Fruit fly (Drosophila melanogaster) whole organism, embryonic: ENCODE data around the gene CG3294.
A peak's percentile ranks its signal among the peaks of the same experiment; 100 is the strongest.

Source experiments
- ATbp ChIP-seq: fragments of 200-800 bp; sonication (Bioruptor generic); optimal IDR thresholded peaks from 2 replicates; lab custom pipeline; 2017; ENCODE audit warnings: missing biosample characterization, mild to moderate bottlenecking, missing genetic modification characterization, missing genetic modification reagents
- Atf3 ChIP-seq: fragments of 200-800 bp; sonication (Bioruptor generic); optimal IDR thresholded peaks from 3 replicates; lab custom pipeline; 2016; ENCODE audit warnings: missing biosample characterization, missing genetic modification characterization
- B-H1 ChIP-seq: fragments of 200-800 bp; sonication (Bioruptor generic); IDR thresholded peaks from 3 replicates; pipeline ENCODE4 v1.3.6; 2022; ENCODE audit warnings: missing biosample characterization, missing genetic modification characterization
- B-H2 ChIP-seq: fragments of 200-800 bp; sonication (Bioruptor generic); optimal IDR thresholded peaks from 2 replicates; lab custom pipeline; 2018; ENCODE audit warnings: missing biosample characterization, mild to moderate bottlenecking, missing genetic modification characterization
- C15 ChIP-seq: fragments of 200-800 bp; sonication (Bioruptor generic); IDR thresholded peaks from 3 replicates; pipeline ENCODE4 v1.3.6; 2022; ENCODE audit warnings: missing biosample characterization, missing genetic modification characterization
- CG10959 ChIP-seq: fragments of 200-800 bp; sonication (Bioruptor generic); IDR thresholded peaks from 2 replicates; pipeline ENCODE4 v1.3.6; 2022; ENCODE audit warnings: missing biosample characterization, missing genetic modification characterization
- CG11723 ChIP-seq: fragments of 200-800 bp; sonication (Bioruptor generic); optimal IDR thresholded peaks from 2 replicates; lab custom pipeline; 2017; ENCODE audit warnings: missing biosample characterization, mild to moderate bottlenecking, missing genetic modification characterization
- CG12104 ChIP-seq: fragments of 200-800 bp; sonication (Bioruptor generic); optimal IDR thresholded peaks from 3 replicates; lab custom pipeline; 2016; ENCODE audit warnings: missing biosample characterization, missing genetic modification characterization
- CG13296 ChIP-seq: fragments of 200-800 bp; sonication (Bioruptor generic); optimal IDR thresholded peaks from 3 replicates; lab custom pipeline; 2018; ENCODE audit warnings: missing biosample characterization, mild to moderate bottlenecking, missing genetic modification characterization
- CG14710 ChIP-seq: fragments of 200-800 bp; sonication (Bioruptor generic); optimal IDR thresholded peaks from 3 replicates; lab custom pipeline; 2019; ENCODE audit warnings: missing biosample characterization, mild to moderate bottlenecking, missing genetic modification characterization, moderate library complexity
- CG15269 ChIP-seq: fragments of 200-800 bp; sonication (Bioruptor generic); optimal IDR thresholded peaks from 2 replicates; lab custom pipeline; 2018; ENCODE audit warnings: missing biosample characterization, mild to moderate bottlenecking, missing genetic modification characterization, moderate library complexity
- CG15514 ChIP-seq: fragments of 200-800 bp; sonication (Bioruptor generic); optimal IDR thresholded peaks from 3 replicates; lab custom pipeline; 2017; ENCODE audit warnings: missing biosample characterization, missing genetic modification characterization, mild to moderate bottlenecking, moderate library complexity, missing genetic modification reagents
- CG15601 ChIP-seq: fragments of 200-800 bp; sonication (Bioruptor generic); optimal IDR thresholded peaks from 3 replicates; lab custom pipeline; 2019; ENCODE audit warnings: missing biosample characterization, mild to moderate bottlenecking, missing genetic modification characterization, moderate library complexity
- CG17802 ChIP-seq: fragments of 200-800 bp; sonication (Bioruptor generic); optimal IDR thresholded peaks from 2 replicates; lab custom pipeline; 2018; ENCODE audit warnings: missing biosample characterization, mild to moderate bottlenecking, missing genetic modification characterization, moderate library complexity
- CG18764 ChIP-seq: fragments of 200-800 bp; sonication (Bioruptor generic); optimal IDR thresholded peaks from 3 replicates; lab custom pipeline; 2016; ENCODE audit warnings: missing biosample characterization, missing genetic modification characterization
- CG2202 ChIP-seq: fragments of 200-800 bp; sonication (Bioruptor generic); optimal IDR thresholded peaks from 2 replicates; lab custom pipeline; 2018; ENCODE audit warnings: missing biosample characterization, mild to moderate bottlenecking, missing genetic modification characterization
- CG4424 ChIP-seq: fragments of 200-800 bp; sonication (Bioruptor generic); optimal IDR thresholded peaks from 3 replicates; lab custom pipeline; 2016; ENCODE audit warnings: missing biosample characterization, missing genetic modification characterization
- CG4707 ChIP-seq: fragments of 200-800 bp; sonication (Bioruptor generic); optimal IDR thresholded peaks from 2 replicates; lab custom pipeline; 2018; ENCODE audit warnings: missing biosample characterization, mild to moderate bottlenecking, missing genetic modification characterization, moderate library complexity
- CG6683 ChIP-seq: fragments of 200-800 bp; sonication (Bioruptor generic); optimal IDR thresholded peaks from 2 replicates; lab custom pipeline; 2017; ENCODE audit warnings: missing biosample characterization, mild to moderate bottlenecking, missing genetic modification characterization, missing genetic modification reagents
- CG7928 ChIP-seq: fragments of 200-800 bp; sonication (Bioruptor generic); optimal IDR thresholded peaks from 2 replicates; lab custom pipeline; 2017; ENCODE audit warnings: missing biosample characterization, mild to moderate bottlenecking, missing genetic modification characterization
- CG9609 ChIP-seq: fragments of 200-800 bp; sonication (Bioruptor generic); optimal IDR thresholded peaks from 3 replicates; lab custom pipeline; 2016; ENCODE audit warnings: missing biosample characterization, missing genetic modification characterization
- CG9727 ChIP-seq: fragments of 200-800 bp; sonication (Bioruptor generic); optimal IDR thresholded peaks from 3 replicates; lab custom pipeline; 2017; ENCODE audit warnings: missing biosample characterization, mild to moderate bottlenecking, missing genetic modification characterization
- Camta ChIP-seq: fragments of 200-800 bp; sonication (Bioruptor generic); optimal IDR thresholded peaks from 2 replicates; lab custom pipeline; 2016; ENCODE audit warnings: missing biosample characterization, missing genetic modification characterization
- Dp ChIP-seq: fragments of 200-800 bp; sonication (Bioruptor generic); optimal IDR thresholded peaks from 2 replicates; lab custom pipeline; 2018; ENCODE audit warnings: missing biosample characterization, mild to moderate bottlenecking, missing genetic modification characterization, moderate library complexity
- Fer1 ChIP-seq: fragments of 200-800 bp; sonication (Bioruptor generic); optimal IDR thresholded peaks from 2 replicates; lab custom pipeline; 2017; ENCODE audit warnings: missing biosample characterization, mild to moderate bottlenecking, missing genetic modification characterization
- H2.0 ChIP-seq: fragments of 200-800 bp; sonication (Bioruptor generic); IDR thresholded peaks from 2 replicates; pipeline ENCODE4 v1.3.6; 2022; ENCODE audit warnings: missing biosample characterization, missing genetic modification characterization
- HmgZ ChIP-seq: fragments of 200-800 bp; sonication (Bioruptor generic); optimal IDR thresholded peaks from 2 replicates; lab custom pipeline; 2018; ENCODE audit warnings: missing biosample characterization, mild to moderate bottlenecking, missing genetic modification characterization
- Hmx ChIP-seq: fragments of 200-800 bp; sonication (Bioruptor generic); optimal IDR thresholded peaks from 2 replicates; lab custom pipeline; 2016; ENCODE audit warnings: missing biosample characterization, missing genetic modification characterization
- Myb ChIP-seq: fragments of 200-800 bp; sonication (Bioruptor generic); optimal IDR thresholded peaks from 2 replicates; lab custom pipeline; 2016; ENCODE audit warnings: missing biosample characterization, missing genetic modification characterization
- NK7.1 ChIP-seq: fragments of 200-800 bp; sonication (Bioruptor generic); optimal IDR thresholded peaks from 3 replicates; lab custom pipeline; 2016; ENCODE audit warnings: missing biosample characterization, missing genetic modification characterization
- Ravus ChIP-seq: fragments of 200-800 bp; sonication (Bioruptor generic); IDR thresholded peaks from 2 replicates; pipeline ENCODE4 v1.3.6; 2022; ENCODE audit warnings: missing biosample characterization, missing genetic modification characterization
- Rx ChIP-seq: fragments of 200-800 bp; sonication (Bioruptor generic); IDR thresholded peaks from 2 replicates; pipeline ENCODE4 v1.3.6; 2022; ENCODE audit warnings: missing biosample characterization, missing genetic modification characterization
- Trl ChIP-seq, 3 experiments: fragments of >200 bp in 2 of 3; fragments of 200-800 bp in 1 of 3; sonication (Bioruptor generic) in 1 of 3; optimal IDR thresholded peaks; 2 replicates in 1 of 3; 3 replicates in 2 of 3; lab custom pipeline; 2016 to 2017; ENCODE audit warnings: missing biosample characterization in 1 of 3, missing genetic modification characterization in 1 of 3
- Vsx1 ChIP-seq: fragments of 200-800 bp; sonication (Bioruptor generic); optimal IDR thresholded peaks from 2 replicates; lab custom pipeline; 2017; ENCODE audit warnings: missing biosample characterization, mild to moderate bottlenecking, missing genetic modification characterization, missing genetic modification reagents
- bigmax ChIP-seq: fragments of 200-800 bp; sonication (Bioruptor generic); optimal IDR thresholded peaks from 2 replicates; lab custom pipeline; 2018; ENCODE audit warnings: missing biosample characterization, mild to moderate bottlenecking, missing genetic modification characterization
- caup ChIP-seq: fragments of 200-800 bp; sonication (Bioruptor generic); optimal IDR thresholded peaks from 3 replicates; lab custom pipeline; 2017; ENCODE audit warnings: missing biosample characterization, mild to moderate bottlenecking, missing genetic modification characterization, moderate library complexity; ENCODE audit not compliant: severe bottlenecking
- disco-r ChIP-seq: fragments of 200-800 bp; sonication (Bioruptor generic); optimal IDR thresholded peaks from 2 replicates; lab custom pipeline; 2016; ENCODE audit warnings: missing biosample characterization, missing genetic modification characterization
- exex ChIP-seq: fragments of 200-800 bp; sonication (Bioruptor generic); optimal IDR thresholded peaks from 4 replicates; lab custom pipeline; 2018; ENCODE audit warnings: missing biosample characterization, mild to moderate bottlenecking, missing genetic modification characterization, moderate library complexity
- gce ChIP-seq: fragments of 200-800 bp; sonication (Bioruptor generic); IDR thresholded peaks from 3 replicates; pipeline ENCODE4 v1.3.6; 2022; ENCODE audit warnings: missing biosample characterization, missing genetic modification characterization
- gsb-n ChIP-seq: fragments of 200-800 bp; sonication (Bioruptor generic); optimal IDR thresholded peaks from 3 replicates; lab custom pipeline; 2018; ENCODE audit warnings: missing biosample characterization, mild to moderate bottlenecking, missing genetic modification characterization
- lbe ChIP-seq: fragments of 200-800 bp; sonication (Bioruptor generic); optimal IDR thresholded peaks from 2 replicates; lab custom pipeline; 2016; ENCODE audit warnings: missing biosample characterization, mild to moderate bottlenecking, missing genetic modification characterization
- mirr ChIP-seq: fragments of 200-800 bp; sonication (Bioruptor generic); optimal IDR thresholded peaks from 3 replicates; lab custom pipeline; 2018; ENCODE audit warnings: missing biosample characterization, mild to moderate bottlenecking, missing genetic modification characterization
- nom ChIP-seq: fragments of 200-800 bp; sonication (Bioruptor generic); optimal IDR thresholded peaks from 2 replicates; lab custom pipeline; 2017; ENCODE audit warnings: missing biosample characterization, missing genetic modification characterization, mild to moderate bottlenecking, moderate library complexity, missing genetic modification reagents
- p53 ChIP-seq: fragments of 200-800 bp; sonication (Bioruptor generic); optimal IDR thresholded peaks from 2 replicates; lab custom pipeline; 2016; ENCODE audit warnings: missing biosample characterization, missing genetic modification characterization
- sc ChIP-seq, 3 experiments: fragments of >200 bp in 2 of 3; fragments of 200-800 bp in 1 of 3; sonication (Bioruptor generic) in 1 of 3; optimal IDR thresholded peaks; 2 replicates in 2 of 3; 3 replicates in 1 of 3; lab custom pipeline; 2017; ENCODE audit warnings: mild to moderate bottlenecking in 1 of 3, missing biosample characterization in 1 of 3, missing genetic modification characterization in 1 of 3, missing genetic modification reagents in 1 of 3
- sens ChIP-seq: fragments of 200-800 bp; sonication (Bioruptor generic); peaks from one replicate; lab custom pipeline; 2016; ENCODE audit warnings: missing biosample characterization, missing genetic modification characterization
- sob ChIP-seq: fragments of 200-800 bp; sonication (Bioruptor generic); IDR thresholded peaks from 2 replicates; pipeline ENCODE4 v1.3.6; 2022; ENCODE audit warnings: missing biosample characterization, missing genetic modification characterization
- sug ChIP-seq: fragments of 200-800 bp; optimal IDR thresholded peaks from 2 replicates; lab custom pipeline; 2019; ENCODE audit warnings: missing biosample characterization, mild to moderate bottlenecking, missing genetic modification characterization, moderate library complexity
- tio ChIP-seq: fragments of 200-800 bp; sonication (Bioruptor generic); optimal IDR thresholded peaks from 2 replicates; lab custom pipeline; 2017; ENCODE audit warnings: missing biosample characterization, missing genetic modification characterization, inconsistent platforms
- zen ChIP-seq: fragments of 200-800 bp; sonication (Bioruptor generic); optimal IDR thresholded peaks from 3 replicates; lab custom pipeline; 2018; ENCODE audit warnings: missing biosample characterization, mild to moderate bottlenecking, missing genetic modification characterization, moderate library complexity

CG3294 gene

DNA sequence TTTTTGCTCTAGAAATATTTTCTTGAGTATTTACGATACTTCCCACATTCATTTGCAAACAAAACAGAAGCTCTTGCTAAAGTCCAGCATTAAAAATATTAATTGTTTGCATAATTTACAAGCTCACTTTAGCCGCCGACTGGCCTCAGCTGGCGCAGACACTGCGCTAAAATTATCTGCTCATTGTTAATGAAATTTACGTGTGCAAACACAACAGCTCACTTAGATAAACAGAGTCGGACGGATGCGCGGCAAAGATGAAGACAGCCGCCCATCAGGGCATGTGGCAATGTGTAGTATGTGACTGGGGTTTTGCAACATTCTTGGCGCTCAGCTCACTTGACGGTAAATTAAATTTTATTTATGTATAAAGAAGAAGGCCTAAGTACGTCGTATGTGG is 34.7 kb downstream of the CG3294 start (continued):
- TF ChIP-seq bigmax (GFP tag; lab: Kevin White, UChicago) (no peak), Dp (GFP tag; lab: Kevin White, UChicago) (no peak), CG4707 (GFP tag; lab: Kevin White, UChicago) (no peak), gce (no peak), H2.0 (no peak), Rx (GFP tag; lab: Robert Waterston, UW) (no peak), disco-r (GFP tag; lab: Kevin White, UChicago) (no peak), gsb-n (no peak), exex (tag; lab: Kevin White, UChicago) (peak; percentile 24), Camta (GFP tag; lab: Kevin White, UChicago) (no peak), lbe (GFP tag; lab: Kevin White, UChicago) (no peak), nom (GFP tag; lab: Kevin White, UChicago) (no peak), Trl (optimal IDR thresholded peaks at IDR 0.05; lab: Kevin White, UChicago) (no peak), Trl (GFP tag; optimal IDR thresholded peaks at IDR 0.05; lab: Kevin White, UChicago) (no peak), sc (optimal IDR thresholded peaks at IDR 0.05; lab: Kevin White, UChicago) (no peak), sc (GFP tag; optimal IDR thresholded peaks at IDR 0.05; lab: Kevin White, UChicago) (no peak), CG9609 (no peak), CG15514 (GFP tag; lab: Kevin White, UChicago) (peak; percentile 42), Fer1 (peak; percentile 69), sens (GFP tag; lab: Kevin White, UChicago) (peak; percentile 74), B-H1 (GFP tag; lab: Robert Waterston, UW) (no peak), CG13296 (GFP tag; lab: Kevin White, UChicago) (peak; percentile 77), CG15269 (tag; lab: Kevin White, UChicago) (peak; percentile 3), CG17802 (tag; lab: Kevin White, UChicago) (no peak), CG2202 (tag; lab: Kevin White, UChicago) (no peak), CG10959 (GFP tag; lab: Robert Waterston, UW) (no peak), CG6683 (GFP tag; lab: Kevin White, UChicago) (peak; percentile 6), Hmx (GFP tag; lab: Kevin White, UChicago) (no peak), HmgZ (tag; lab: Kevin White, UChicago) (peak; percentile 26), CG15601 (tag; lab: Kevin White, UChicago) (no peak), p53 (GFP tag; lab: Kevin White, UChicago) (no peak), Myb (GFP tag; lab: Kevin White, UChicago) (no peak), Atf3 (GFP tag; lab: Kevin White, UChicago) (no peak), CG14710 (tag; lab: Kevin White, UChicago) (no peak), tio (GFP tag; lab: Kevin White, UChicago) (no peak), CG11723 (GFP tag; lab: Kevin White, UChicago) (no peak), B-H2 (GFP tag; lab: Kevin White, UChicago) (peak; percentile 55), Ravus (no peak), CG9727 (GFP tag; lab: Kevin White, UChicago) (peak; percentile 6), ATbp (GFP tag; lab: Kevin White, UChicago) (peak; percentile 3), C15 (no peak), sug (tag; lab: Kevin White, UChicago) (peak; percentile 31), CG18764 (GFP tag; lab: Kevin White, UChicago) (no peak), mirr (GFP tag; lab: Kevin White, UChicago) (peak; percentile 61), CG7928 (GFP tag; lab: Kevin White, UChicago) (no peak), CG4424 (GFP tag; lab: Kevin White, UChicago) (no peak), caup (GFP tag; lab: Kevin White, UChicago) (peak; percentile 47), NK7.1 (GFP tag; lab: Kevin White, UChicago) (no peak), CG12104 (GFP tag; lab: Kevin White, UChicago) (peak; percentile 23), sob (GFP tag; lab: Robert Waterston, UW) (peak; percentile 14; the same call in 1 of the 2 replicates), Vsx1 (GFP tag; lab: Kevin White, UChicago) (peak; percentile 23), zen (tag; lab: Kevin White, UChicago) (peak; percentile 20)
